Fruit fly (Drosophila melanogaster): Measurements from ENCODE around the gene BBS5.

BBS5 gene

DNA sequence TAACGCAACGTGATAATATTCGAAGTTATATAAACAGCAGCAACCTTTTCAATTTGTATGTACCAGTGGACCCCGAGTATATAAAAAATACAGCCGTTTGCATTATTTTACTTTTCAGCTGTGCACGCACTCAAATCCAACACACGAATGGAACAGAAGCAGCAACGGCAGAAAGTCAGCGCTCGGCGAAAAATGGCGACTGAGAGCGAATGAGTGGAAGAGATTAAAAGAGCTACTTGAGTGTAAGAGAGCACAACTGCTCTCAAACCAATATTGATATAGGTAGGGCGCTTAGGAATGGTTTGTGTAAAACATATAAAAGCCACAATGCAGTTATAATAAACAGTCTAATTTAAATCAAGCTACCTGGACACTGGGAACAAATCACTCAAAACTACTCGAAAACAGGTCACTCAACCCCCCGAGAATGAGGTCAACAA lies 9.8 kb upstream of the BBS5 start (continued):
- TF ChIP-seq gsb-n (tag; optimal IDR thresholded peaks at IDR 0.05) (peak; percentile 23), Mrtf (GFP tag; IDR thresholded peaks at IDR 0.05) (no peak), CG33213 (GFP tag; optimal IDR thresholded peaks at IDR 0.05) (peak; percentile 69), CG2116 (GFP tag; optimal IDR thresholded peaks at IDR 0.05) (peak; percentile 42), Sox100B (GFP tag; optimal IDR thresholded peaks at IDR 0.05) (peak; percentile 74), scrt (GFP tag; optimal IDR thresholded peaks at IDR 0.05) (peak; percentile 59), CG15601 (tag; optimal IDR thresholded peaks at IDR 0.05) (peak; percentile 78), cwo (GFP tag; optimal IDR thresholded peaks at IDR 0.05) (peak; percentile 46), vvl (GFP tag; IDR thresholded peaks at IDR 0.05) (peak; percentile 48), Bgb (GFP tag; IDR thresholded peaks at IDR 0.05; ENCODE audit: partially characterized antibody) (peak; percentile 49; the same call in 1 of the 2 replicates), CG1647 (GFP tag; optimal IDR thresholded peaks at IDR 0.05) (peak; percentile 55), NC2β (GFP tag; optimal IDR thresholded peaks at IDR 0.05) (peak; percentile 60), slou (GFP tag; optimal IDR thresholded peaks at IDR 0.05) (no peak), nerfin-2 (GFP tag; IDR thresholded peaks at IDR 0.05; ENCODE audit: partially characterized antibody) (no peak), trem (tag; optimal IDR thresholded peaks at IDR 0.05) (peak; percentile 13), onecut (GFP tag; IDR thresholded peaks at IDR 0.05) (peak; percentile 69), btn (GFP tag; optimal IDR thresholded peaks at IDR 0.05) (peak; percentile 54), CG7556 (GFP tag; optimal IDR thresholded peaks at IDR 0.05) (peak; percentile 55), CG10431 (GFP tag; optimal IDR thresholded peaks at IDR 0.05) (peak; percentile 64), Pdp1 (GFP tag; optimal IDR thresholded peaks at IDR 0.05) (peak; percentile 24 to 92), hbn (GFP tag; IDR thresholded peaks at IDR 0.05; ENCODE audit: partially characterized antibody) (no peak), zen2 (GFP tag; IDR thresholded peaks at IDR 0.05; ENCODE audit: partially characterized antibody) (no peak), emc (GFP tag; optimal IDR thresholded peaks at IDR 0.05) (peak; percentile 10), repo (GFP tag; optimal IDR thresholded peaks at IDR 0.05) (peak; percentile 42), pnt (GFP tag; optimal IDR thresholded peaks at IDR 0.05) (peak; percentile 58), Optix (GFP tag; IDR thresholded peaks at IDR 0.05) (no peak), CG2120 (GFP tag; optimal IDR thresholded peaks at IDR 0.05) (peak; percentile 6), E2f1 (GFP tag; IDR thresholded peaks at IDR 0.05) (no peak), CG11093 (GFP tag; IDR thresholded peaks at IDR 0.05) (no peak), CG18619 (GFP tag; optimal IDR thresholded peaks at IDR 0.05) (peak; percentile 42), sug (tag; optimal IDR thresholded peaks at IDR 0.05) (peak; percentile 21), zfh2 (GFP tag; optimal IDR thresholded peaks at IDR 0.05) (no peak), CG5245 (GFP tag; optimal IDR thresholded peaks at IDR 0.05) (peak; percentile 56), CG12299 (tag; optimal IDR thresholded peaks at IDR 0.05) (peak; percentile 76), tup (GFP tag; optimal IDR thresholded peaks at IDR 0.05) (peak; percentile 13), Blimp-1 (GFP tag; optimal IDR thresholded peaks at IDR 0.05) (peak; percentile 57), CG11504 (tag; optimal IDR thresholded peaks at IDR 0.05) (peak; percentile 50), CG8944 (GFP tag; optimal IDR thresholded peaks at IDR 0.05) (peak; percentile 54), CG18262 (tag; optimal IDR thresholded peaks at IDR 0.05) (peak; percentile 59), kay (GFP tag; optimal IDR thresholded peaks at IDR 0.05) (peak; percentile 3), insv (GFP tag; optimal IDR thresholded peaks at IDR 0.05) (peak in 1 of 2 experiments; percentile 39), CG7839 (tag; optimal IDR thresholded peaks at IDR 0.05) (peak; percentile 37), Sox102F (GFP tag; optimal IDR thresholded peaks at IDR 0.05) (peak; percentile 48), CG14710 (tag; optimal IDR thresholded peaks at IDR 0.05) (peak; percentile 52), fd102C (GFP tag; optimal IDR thresholded peaks at IDR 0.05) (peak; percentile 80), CG16863 (GFP tag; optimal IDR thresholded peaks at IDR 0.05) (peak; percentile 70), dmrt99B (tag; optimal IDR thresholded peaks at IDR 0.05) (peak; percentile 58), CG10147 (GFP tag; optimal IDR thresholded peaks at IDR 0.05) (peak; percentile 10), CG10654 (GFP tag; optimal IDR thresholded peaks at IDR 0.05) (peak; percentile 56)
